Fruit fly (Drosophila melanogaster) Kc167 (cell line): Measurements from ENCODE around the gene CG32188.

Experiments
- Myc ChIP-seq: fragments of >200 bp; optimal IDR thresholded peaks from 2 replicates; lab custom pipeline; 2017; ENCODE audit warnings: missing external identifiers
- Sin3A ChIP-seq: fragments of >200 bp; optimal IDR thresholded peaks from 2 replicates; lab custom pipeline; 2018; ENCODE audit warnings: missing external identifiers
- h ChIP-seq: fragments of >200 bp; optimal IDR thresholded peaks from 3 replicates; lab custom pipeline; 2018; ENCODE audit warnings: missing external identifiers
- insv ChIP-seq: fragments of >200 bp; optimal IDR thresholded peaks from 3 replicates; lab custom pipeline; 2018; ENCODE audit warnings: missing external identifiers
- psq ChIP-seq: fragments of >200 bp; optimal IDR thresholded peaks from 2 replicates; lab custom pipeline; 2017; ENCODE audit warnings: missing external identifiers
- ttk ChIP-seq: sonication (Bioruptor generic); optimal IDR thresholded peaks from 2 replicates; lab custom pipeline; 2017; ENCODE audit warnings: missing external identifiers

The CG32188 gene

DNA sequence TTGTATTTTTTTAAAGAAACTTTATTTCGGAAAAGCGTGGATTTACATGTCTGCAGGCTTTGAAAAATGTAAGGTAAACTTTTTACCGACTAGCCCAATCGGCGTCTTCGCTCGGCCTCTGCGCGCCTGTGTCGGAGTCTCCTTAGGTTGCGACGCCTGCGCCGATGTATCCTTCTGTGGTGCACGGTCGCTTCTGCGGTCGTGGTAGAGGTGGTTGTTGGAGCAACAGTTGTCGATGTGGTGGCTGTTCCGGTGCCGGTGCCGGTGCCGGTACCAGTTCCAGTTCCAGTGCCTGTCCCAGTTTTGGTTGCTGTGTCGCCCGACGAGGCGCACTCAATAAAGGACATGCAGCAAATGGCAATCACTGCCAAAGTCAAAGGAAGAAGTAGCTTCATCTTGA, 42.4 kb downstream of the CG32188 start:
- no peak for TF ChIP-seq Sin3A (lab: Kevin White, UChicago)
- no peak for TF ChIP-seq insv (lab: Kevin White, UChicago)
- TF ChIP-seq ttk (lab: Kevin White, UChicago) = no peak
- TF ChIP-seq psq (lab: Kevin White, UChicago) = no peak
- TF ChIP-seq h (lab: Kevin White, UChicago) = no peak
- no peak for TF ChIP-seq Myc (lab: Kevin White, UChicago)
